Fruit fly (Drosophila melanogaster) whole organism, pupa: ENCODE measurements around the gene CG8034.

Experiments used
- CG10348 ChIP-seq: fragments of 200-800 bp; sonication (Bioruptor generic); IDR thresholded peaks from 2 replicates; pipeline ENCODE4 v1.3.6; 2022; ENCODE audit warnings: missing biosample characterization, missing genetic modification characterization
- CG12605 ChIP-seq: fragments of 200-800 bp; sonication (Bioruptor generic); IDR thresholded peaks from 2 replicates; pipeline ENCODE4 v1.3.6; 2022; ENCODE audit warnings: missing biosample characterization, missing genetic modification characterization
- CG13204 ChIP-seq: fragments of 200-800 bp; sonication (Bioruptor generic); optimal IDR thresholded peaks from 2 replicates; lab custom pipeline; 2018; ENCODE audit warnings: missing biosample characterization, mild to moderate bottlenecking, missing genetic modification characterization, moderate library complexity
- CG15710 ChIP-seq: fragments of 200-800 bp; sonication (Bioruptor generic); optimal IDR thresholded peaks from 2 replicates; lab custom pipeline; 2018; ENCODE audit warnings: missing biosample characterization, mild to moderate bottlenecking, missing genetic modification characterization, moderate library complexity
- CG17806 ChIP-seq: fragments of 200-800 bp; sonication (Bioruptor generic); optimal IDR thresholded peaks from 2 replicates; lab custom pipeline; 2018; ENCODE audit warnings: missing biosample characterization, mild to moderate bottlenecking, missing genetic modification characterization, moderate library complexity
- CG4496 ChIP-seq: fragments of 200-800 bp; sonication (Bioruptor generic); IDR thresholded peaks from 3 replicates; pipeline ENCODE4 v1.3.6; 2022; ENCODE audit warnings: missing biosample characterization, missing genetic modification characterization
- CG8159 ChIP-seq: fragments of 200-800 bp; sonication (Bioruptor generic); optimal IDR thresholded peaks from 3 replicates; lab custom pipeline; 2018; ENCODE audit warnings: missing biosample characterization, mild to moderate bottlenecking, missing genetic modification characterization, moderate library complexity
- CG8301 ChIP-seq: fragments of 200-800 bp; sonication (Bioruptor generic); optimal IDR thresholded peaks from 2 replicates; lab custom pipeline; 2018; ENCODE audit warnings: missing biosample characterization, mild to moderate bottlenecking, missing genetic modification characterization
- CG9948 ChIP-seq: fragments of 200-800 bp; sonication (Bioruptor generic); optimal IDR thresholded peaks from 2 replicates; lab custom pipeline; 2018; ENCODE audit warnings: missing biosample characterization, mild to moderate bottlenecking, missing genetic modification characterization, moderate library complexity
- EcR ChIP-seq: fragments of 200-800 bp; sonication (Bioruptor generic); optimal IDR thresholded peaks from 3 replicates; lab custom pipeline; 2019; ENCODE audit warnings: missing biosample characterization, missing genetic modification characterization, mild to moderate bottlenecking, moderate library complexity, missing genetic modification reagents
- Ets98B ChIP-seq: fragments of 200-800 bp; sonication (Bioruptor generic); IDR thresholded peaks from 2 replicates; pipeline ENCODE4 v1.3.6; 2022; ENCODE audit warnings: missing biosample characterization, missing genetic modification characterization
- Pif1A ChIP-seq: fragments of 200-800 bp; sonication (Bioruptor generic); optimal IDR thresholded peaks from 3 replicates; lab custom pipeline; 2016; ENCODE audit warnings: missing biosample characterization, missing genetic modification characterization
- Pif1B ChIP-seq: fragments of 200-800 bp; sonication (Bioruptor generic); optimal IDR thresholded peaks from 3 replicates; lab custom pipeline; 2016; ENCODE audit warnings: missing biosample characterization, missing genetic modification characterization
- fd96Ca ChIP-seq: fragments of 200-800 bp; sonication (Bioruptor generic); IDR thresholded peaks from 3 replicates; pipeline ENCODE4 v1.3.6; 2022; ENCODE audit warnings: missing biosample characterization, missing genetic modification characterization

DNA sequence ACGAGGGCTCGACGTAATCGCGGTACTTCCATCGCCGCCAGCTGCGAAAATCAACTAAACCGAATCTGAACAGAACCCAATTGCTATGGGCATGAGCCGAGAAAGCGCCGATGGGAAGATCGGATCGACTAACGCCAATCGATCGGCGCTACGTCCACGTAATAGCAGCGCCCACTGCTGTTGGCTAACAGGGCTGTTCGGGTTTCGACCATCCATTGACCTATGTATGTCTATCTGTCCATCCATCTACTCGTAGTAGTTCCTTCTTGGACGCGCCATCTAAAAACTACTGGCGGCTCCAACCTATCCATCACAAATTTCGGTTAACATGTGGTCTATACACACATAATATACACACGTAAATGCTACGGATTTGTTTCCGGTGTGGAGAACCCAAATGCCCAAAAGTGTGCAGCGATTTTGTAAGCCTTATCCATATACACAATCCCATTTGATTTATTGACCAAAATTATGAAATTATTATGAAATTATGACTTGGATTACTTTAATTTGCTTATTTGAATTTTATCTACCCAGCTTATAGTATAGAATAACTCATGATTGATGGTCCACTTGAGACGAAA is 56.1 kb downstream of the CG8034 start, which contains the start of gene CG14196:
- TF ChIP-seq Pif1B (no peak), EcR (GFP tag; lab: Kevin White, UChicago) (no peak), CG13204 (GFP tag; lab: Kevin White, UChicago) (no peak), CG17806 (no peak), fd96Ca (GFP tag; lab: Robert Waterston, UW) (no peak), CG15710 (no peak), Ets98B (GFP tag; lab: Robert Waterston, UW) (no peak), CG8159 (no peak), CG8301 (tag; lab: Kevin White, UChicago) (no peak), Pif1A (GFP tag; lab: Kevin White, UChicago) (no peak), CG4496 (GFP tag; lab: Robert Waterston, UW) (no peak), CG9948 (tag; lab: Kevin White, UChicago) (no peak), CG12605 (GFP tag; lab: Robert Waterston, UW) (no peak), CG10348 (GFP tag; lab: Robert Waterston, UW) (no peak)
